Worm (Caenorhabditis elegans): Measurements from ENCODE around the gene R155.3.

R155.3 gene

ce11 chrIII:1975992-1976391, 550 bp downstream of the R155.3 start:
- TF ChIP-seq unc-62 (GFP tag; optimal IDR thresholded peaks at IDR 0.05), result no peak

DNA sequence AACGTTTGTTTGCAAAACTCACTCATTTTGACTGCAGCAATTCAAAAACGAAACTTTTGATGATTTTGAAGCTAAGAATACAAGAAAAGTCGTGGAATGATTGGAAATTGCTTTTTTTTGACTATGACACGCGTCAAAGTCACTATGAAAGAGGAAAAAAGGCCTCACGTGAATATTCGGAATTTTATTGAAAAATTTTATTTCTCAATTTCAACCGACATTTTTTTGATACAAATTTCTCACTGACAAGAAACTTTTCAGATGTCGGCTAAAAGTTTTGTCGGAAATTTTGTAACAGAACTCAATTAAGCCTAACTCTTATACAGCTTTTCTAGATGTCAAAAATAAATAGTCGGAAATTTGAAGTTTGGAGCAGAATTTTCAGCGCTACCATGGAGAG, 6.1 kb downstream of the R155.3 start, which contains the start of gene R155.5:
R155.5 (minus strand) TSS at position 101 of the 400 bp plus-strand sequence.
- TF ChIP-seq unc-62 (GFP tag; optimal IDR thresholded peaks at IDR 0.05), result no peak

DNA sequence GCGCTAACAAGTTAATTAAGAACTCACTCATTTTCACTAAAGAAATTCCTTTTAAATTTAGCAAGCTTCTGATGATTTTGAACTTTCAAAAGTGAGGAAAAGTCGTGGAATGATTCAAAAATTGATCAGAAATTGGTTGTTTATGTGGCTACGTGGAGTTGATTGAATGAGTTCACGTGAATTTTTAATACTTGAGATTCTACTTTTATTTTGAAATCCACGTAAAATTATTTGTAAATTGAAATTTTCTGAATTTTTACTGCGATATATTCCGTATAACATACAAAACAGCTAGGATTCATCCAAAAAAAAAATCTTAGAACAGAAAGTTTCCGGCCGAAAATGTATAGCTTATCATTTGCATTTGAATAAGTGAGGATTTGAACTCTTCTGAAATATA, 6.7 kb downstream of the R155.3 start, which contains the start of gene moa-1:
moa-1 (minus strand) TSS at position 101 of the 400 bp plus-strand sequence.
- no peak for TF ChIP-seq unc-62 (GFP tag; optimal IDR thresholded peaks at IDR 0.05)

ce11 chrIII:1963128-1963527, 13.4 kb downstream of the R155.3 start:
- TF ChIP-seq unc-62 (GFP tag; optimal IDR thresholded peaks at IDR 0.05), result no peak

DNA sequence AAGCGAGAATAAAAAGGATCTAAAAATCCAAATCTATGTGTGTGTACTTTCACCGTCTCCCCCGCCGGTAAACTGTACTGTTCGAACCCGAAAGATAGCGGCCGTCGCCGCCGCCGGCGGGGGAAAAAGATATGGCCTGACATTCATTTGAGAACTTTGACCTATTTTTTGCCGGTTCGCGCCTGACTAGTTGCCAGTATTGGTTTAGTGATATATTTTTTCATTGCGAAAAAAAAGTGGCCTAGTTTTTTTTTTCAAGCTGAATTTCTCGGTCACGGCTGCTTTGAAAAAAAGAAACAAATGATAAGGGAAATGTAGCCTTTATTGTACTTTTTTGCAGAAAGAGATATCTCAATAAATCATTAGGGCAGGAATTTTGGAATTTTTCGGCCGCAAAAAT, 14.0 kb downstream of the R155.3 start:
- no peak for TF ChIP-seq unc-62 (GFP tag; optimal IDR thresholded peaks at IDR 0.05)

DNA sequence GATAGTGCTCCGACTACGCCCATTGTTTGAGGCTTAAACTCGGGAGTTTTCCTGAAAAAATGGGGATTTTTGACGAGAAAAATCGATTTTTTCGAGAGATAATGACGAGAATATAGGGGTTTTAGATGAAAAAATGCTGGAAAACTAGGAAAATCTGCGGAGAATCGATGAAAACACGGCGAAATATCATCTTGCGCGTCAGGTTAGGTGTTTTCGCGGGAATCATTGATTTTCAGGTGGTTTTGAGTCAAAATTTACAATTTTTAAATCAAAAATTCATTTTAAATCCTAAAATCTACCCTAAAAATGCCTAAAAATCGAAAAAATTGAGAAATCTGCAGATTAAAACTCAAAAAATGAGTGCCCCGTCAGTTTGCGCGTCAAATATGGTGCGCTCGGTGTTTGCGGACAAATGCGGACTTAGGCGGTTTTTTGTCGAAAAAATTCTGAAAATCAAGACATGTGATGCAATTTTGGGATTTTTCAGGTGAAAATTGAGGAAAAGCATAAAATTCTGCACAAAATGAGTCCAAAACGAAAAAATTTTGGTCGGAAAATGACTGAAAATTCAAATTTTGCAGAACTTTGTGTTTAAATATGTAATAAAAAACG, 14.5 kb downstream of the R155.3 start, which contains the start of gene mboa-6:
mboa-6 (minus strand) TSS at position 51 of the 612 bp plus-strand sequence.
- no peak for TF ChIP-seq unc-62 (GFP tag; optimal IDR thresholded peaks at IDR 0.05)

DNA sequence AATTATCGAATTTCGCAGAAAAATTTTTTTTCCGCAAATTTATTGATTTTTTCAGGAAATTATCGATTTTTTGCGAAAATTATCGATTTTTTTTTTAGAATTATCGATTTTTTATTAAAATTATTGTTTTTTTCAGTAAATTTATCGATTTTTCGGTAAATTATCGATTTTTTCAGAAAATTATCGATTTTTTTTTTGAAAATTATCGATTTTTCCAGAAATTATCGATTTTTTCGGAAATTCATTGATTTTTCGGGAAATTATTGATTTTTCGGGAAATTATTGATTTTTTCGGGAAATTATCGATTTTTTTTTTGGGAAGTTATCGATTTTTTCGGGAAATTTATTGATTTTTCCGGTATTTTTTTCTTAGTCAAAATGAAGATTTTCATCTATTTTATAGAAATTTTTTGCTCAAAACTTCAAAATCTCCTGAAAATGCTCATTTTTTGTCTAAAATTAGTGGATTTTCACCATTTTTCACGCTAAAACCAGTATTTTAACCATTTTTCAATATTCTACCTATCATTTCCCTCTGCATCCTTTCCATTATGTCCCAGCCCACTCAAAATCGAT, 20.9 kb downstream of the R155.3 start:
- TF ChIP-seq unc-62 (GFP tag; optimal IDR thresholded peaks at IDR 0.05), result no peak

ce11 chrIII:1951388-1951787, 25.2 kb downstream of the R155.3 start, which contains the start of gene F53A3.7:
F53A3.7 (plus strand) TSS chrIII:1951526.
- TF ChIP-seq unc-62 (GFP tag; optimal IDR thresholded peaks at IDR 0.05), result no peak

DNA sequence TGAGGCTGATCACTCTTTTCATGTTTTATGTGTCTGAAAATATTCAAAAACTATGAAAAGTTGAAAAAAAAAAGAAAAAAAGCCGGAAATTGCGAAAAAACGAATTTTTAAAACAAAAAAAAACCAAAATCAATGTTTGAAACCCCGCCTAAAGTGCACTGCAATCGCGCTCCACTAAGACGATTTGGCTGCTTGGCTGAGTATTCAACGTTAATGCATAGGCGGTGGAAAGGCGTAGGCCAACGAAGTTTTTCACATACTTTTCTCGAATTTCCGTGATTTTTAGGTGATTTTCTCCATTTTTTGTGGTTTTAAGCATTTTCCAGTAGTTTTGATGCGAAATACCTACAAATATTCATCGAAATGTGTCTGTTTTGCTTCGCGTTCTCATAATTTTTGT, 26.3 kb downstream of the R155.3 start, which contains the start of the genes polh-1 and rps-22:
polh-1 (minus strand) TSS at position 34 of the 400 bp plus-strand sequence.
rps-22 (plus strand) TSS at position 300 of the 400 bp plus-strand sequence.
- TF ChIP-seq unc-62 (GFP tag; optimal IDR thresholded peaks at IDR 0.05), result no peak

ce11 chrIII:1949362-1949761, 27.2 kb downstream of the R155.3 start:
- no peak for TF ChIP-seq unc-62 (GFP tag; optimal IDR thresholded peaks at IDR 0.05)

DNA sequence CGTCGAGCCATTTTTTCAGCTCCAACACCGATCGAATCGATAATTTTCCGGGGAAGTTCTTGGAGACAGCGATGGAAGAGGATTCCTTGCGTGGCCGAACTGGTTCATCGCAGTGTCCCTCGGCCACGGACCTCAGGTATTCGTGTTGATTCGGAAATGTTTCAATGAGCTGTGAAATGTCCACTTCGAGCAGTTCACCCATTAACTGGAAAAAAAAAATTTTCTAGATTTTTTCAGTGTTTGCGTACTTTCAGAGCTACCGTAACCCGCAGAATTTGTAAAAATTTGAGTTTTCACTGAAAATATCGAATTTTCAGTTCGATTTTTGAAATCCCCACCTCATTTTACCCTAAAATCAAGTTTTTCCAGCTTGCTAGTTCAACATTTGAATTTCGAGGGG, 28.7 kb downstream of the R155.3 start:
- TF ChIP-seq unc-62 (GFP tag; optimal IDR thresholded peaks at IDR 0.05), result no peak

- no peak for TF ChIP-seq unc-62 (GFP tag; optimal IDR thresholded peaks at IDR 0.05)
Observed at ce11 chrIII:1943488-1943887, 33.1 kb downstream of the R155.3 start, which contains the start of gene F53A3.1. F53A3.1 (minus strand) TSS chrIII:1943637.

DNA sequence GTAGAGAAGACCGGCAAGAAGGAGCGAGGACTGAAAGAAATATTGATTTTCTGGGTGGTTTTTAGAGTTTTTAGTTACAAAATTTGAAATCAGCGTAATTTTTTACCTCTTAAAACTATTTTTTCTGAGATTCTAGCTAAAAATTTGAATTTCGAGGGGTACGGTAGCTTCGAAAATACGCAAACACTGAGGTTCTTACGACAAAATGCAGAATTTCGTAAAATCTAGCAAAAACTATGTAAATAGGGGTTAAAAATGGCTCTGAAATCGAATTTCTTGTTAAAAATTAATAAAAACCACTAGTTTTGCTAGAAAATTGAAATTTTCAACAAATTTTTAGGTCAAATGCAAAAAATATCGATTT, 36.9 kb downstream of the R155.3 start:
- TF ChIP-seq unc-62 (GFP tag; optimal IDR thresholded peaks at IDR 0.05), result no peak

- TF ChIP-seq unc-62 (GFP tag; optimal IDR thresholded peaks at IDR 0.05), result no peak
Observed at ce11 chrIII:1938712-1939624, 37.6 kb downstream of the R155.3 start.

ce11 chrIII:1937879-1938438, 38.6 kb downstream of the R155.3 start:
- TF ChIP-seq unc-62 (GFP tag; optimal IDR thresholded peaks at IDR 0.05), result no peak

DNA sequence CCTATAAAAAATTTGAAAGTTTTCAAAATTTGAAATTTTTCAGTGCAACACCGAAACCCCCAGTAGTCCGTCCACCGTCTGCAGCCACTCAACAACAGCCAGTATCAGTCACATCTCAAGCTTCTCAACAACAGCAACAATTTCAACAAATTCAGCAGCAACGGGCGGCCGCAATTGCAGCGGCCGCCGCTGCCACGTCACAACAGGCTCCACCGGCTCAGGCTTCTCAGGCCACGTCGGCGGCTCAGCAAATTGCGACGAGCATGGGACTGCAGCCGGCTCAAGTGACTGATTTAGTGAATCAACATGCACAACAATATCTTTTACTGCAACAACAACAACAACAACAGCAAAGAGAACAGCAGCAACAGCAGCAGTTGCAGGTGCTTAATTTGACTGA, 42.4 kb downstream of the R155.3 start:
- TF ChIP-seq unc-62 (GFP tag; optimal IDR thresholded peaks at IDR 0.05), result no peak
